Fruit fly (Drosophila melanogaster): ENCODE data around the gene hay.

The hay gene

DNA sequence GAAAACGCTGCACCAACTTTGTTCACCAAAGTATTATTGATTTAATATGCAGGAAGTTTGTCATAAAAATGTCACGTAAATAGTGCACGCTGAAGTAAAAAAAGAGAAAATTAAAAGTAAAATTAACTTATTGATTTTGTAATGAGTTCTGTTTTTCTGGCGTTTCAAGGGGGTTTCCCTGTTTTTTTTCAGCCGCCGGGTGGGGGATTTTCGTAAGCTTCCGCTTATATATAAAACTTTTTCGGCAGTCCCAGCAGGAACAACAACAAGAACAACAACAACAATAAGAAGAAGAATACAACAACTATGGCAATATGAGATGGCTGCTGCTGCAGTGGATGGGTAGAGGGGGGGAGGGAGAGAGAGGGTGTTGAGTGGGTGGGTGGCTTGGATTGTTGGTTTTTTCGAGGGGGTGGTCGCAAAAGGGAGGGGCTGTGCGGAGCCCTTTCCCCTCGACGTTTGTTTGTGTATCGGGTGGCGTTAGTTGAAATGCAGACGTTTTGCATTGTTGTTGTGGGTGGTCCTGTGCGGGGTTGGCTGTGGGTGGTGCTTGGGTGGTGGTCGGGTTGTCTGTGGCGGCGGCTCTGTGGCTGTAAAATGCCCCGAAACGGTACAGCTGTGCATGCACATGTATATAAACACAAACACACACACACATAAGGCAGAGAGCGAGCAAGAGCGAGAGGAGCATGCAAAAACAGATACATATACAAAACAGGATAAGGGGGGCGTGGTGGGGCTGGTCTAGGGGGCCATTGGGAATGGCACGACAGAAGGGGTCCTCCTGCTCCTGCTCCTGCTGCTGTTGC is 38.9 kb downstream of the hay start:
- TF ChIP-seq cyc (GFP tag; optimal IDR thresholded peaks at IDR 0.05), result no peak
- no peak for TF ChIP-seq CG6854 (GFP tag; optimal IDR thresholded peaks at IDR 0.05)
- no peak for TF ChIP-seq fkh (GFP tag; optimal IDR thresholded peaks at IDR 0.05)
- TF ChIP-seq Sox15 (GFP tag; optimal IDR thresholded peaks at IDR 0.05), result no peak
- no peak for TF ChIP-seq CG10631 (GFP tag; optimal IDR thresholded peaks at IDR 0.05)
- no peak for TF ChIP-seq Ets96B (tag; optimal IDR thresholded peaks at IDR 0.05)
- no peak for TF ChIP-seq fd85E (GFP tag; optimal IDR thresholded peaks at IDR 0.05)
- TF ChIP-seq topi (GFP tag; optimal IDR thresholded peaks at IDR 0.05), result no peak
- TF ChIP-seq dac (GFP tag; optimal IDR thresholded peaks at IDR 0.05), result no peak
- TF ChIP-seq Sox14 (GFP tag; optimal IDR thresholded peaks at IDR 0.05), result no peak
- no peak for TF ChIP-seq vri (GFP tag; optimal IDR thresholded peaks at IDR 0.05)
- no peak for TF ChIP-seq CG31627 (GFP tag; optimal IDR thresholded peaks at IDR 0.05)
- TF ChIP-seq fd59A (GFP tag; optimal IDR thresholded peaks at IDR 0.05), result no peak
- TF ChIP-seq esn (GFP tag; optimal IDR thresholded peaks at IDR 0.05), result no peak
- TF ChIP-seq CG11902 (GFP tag; optimal IDR thresholded peaks at IDR 0.05), result no peak
- no peak for TF ChIP-seq net (GFP tag; optimal IDR thresholded peaks at IDR 0.05)

- TF ChIP-seq eg (GFP tag; IDR thresholded peaks at IDR 0.05) (0 out of 3 replicates have a peak, but pooled peaks have one; percentile 15), lz (GFP tag; optimal IDR thresholded peaks at IDR 0.05) (no peak)
Observed at dm6 chr3L:10672540-10672939, 41.7 kb downstream of the hay start.

DNA sequence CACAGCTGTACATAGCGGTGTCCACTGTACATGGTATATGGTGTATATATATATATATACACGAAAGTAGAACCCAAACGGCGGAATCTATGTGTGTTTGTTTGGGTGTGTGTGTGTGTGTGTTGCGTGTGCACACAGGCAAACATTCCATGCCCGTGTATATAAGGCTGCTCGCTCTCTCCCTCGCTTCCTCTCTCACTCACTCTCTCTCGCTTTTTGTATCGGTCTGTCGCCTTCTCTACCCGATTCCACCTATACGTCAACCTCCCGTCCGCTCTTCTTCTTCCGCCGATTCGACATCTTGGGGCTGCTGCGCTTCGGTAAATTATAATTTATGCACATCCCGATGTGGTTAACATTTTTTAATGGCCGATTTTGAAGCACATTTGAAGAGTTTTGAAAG is 43.3 kb downstream of the hay start:
- TF ChIP-seq achi (GFP tag; optimal IDR thresholded peaks at IDR 0.05) (no peak), fkh (GFP tag; optimal IDR thresholded peaks at IDR 0.05) (peak; percentile 20), Hr38 (GFP tag; optimal IDR thresholded peaks at IDR 0.05) (no peak), dac (GFP tag; optimal IDR thresholded peaks at IDR 0.05) (no peak), Met (GFP tag; optimal IDR thresholded peaks at IDR 0.05) (peak; percentile 5), svp (GFP tag) (peak; percentile 64), CG6163 (GFP tag; IDR thresholded peaks at IDR 0.05) (peak; percentile 40; the same call in 1 of the 3 replicates), CG6854 (GFP tag; optimal IDR thresholded peaks at IDR 0.05) (peak; percentile 21), Sox14 (GFP tag; optimal IDR thresholded peaks at IDR 0.05) (no peak), ss (GFP tag; optimal IDR thresholded peaks at IDR 0.05) (peak; percentile 33 to 39), Hr39 (GFP tag; optimal IDR thresholded peaks at IDR 0.05) (no peak), dsx (GFP tag; optimal IDR thresholded peaks at IDR 0.05; ENCODE audit: poor library complexity, severe bottlenecking) (peak; percentile 3)

- TF ChIP-seq Sox102F (GFP tag; optimal IDR thresholded peaks at IDR 0.05), result no peak
- no peak for TF ChIP-seq salr (GFP tag; optimal IDR thresholded peaks at IDR 0.05)
- TF ChIP-seq CG6163 (GFP tag; IDR thresholded peaks at IDR 0.05), result no peak
- no peak for TF ChIP-seq achi (GFP tag; optimal IDR thresholded peaks at IDR 0.05)
- TF ChIP-seq svp (GFP tag), result no peak
- TF ChIP-seq CG6808 (GFP tag; optimal IDR thresholded peaks at IDR 0.05), result no peak
Observed at dm6 chr3L:10674940-10675339, 44.1 kb downstream of the hay start.

DNA sequence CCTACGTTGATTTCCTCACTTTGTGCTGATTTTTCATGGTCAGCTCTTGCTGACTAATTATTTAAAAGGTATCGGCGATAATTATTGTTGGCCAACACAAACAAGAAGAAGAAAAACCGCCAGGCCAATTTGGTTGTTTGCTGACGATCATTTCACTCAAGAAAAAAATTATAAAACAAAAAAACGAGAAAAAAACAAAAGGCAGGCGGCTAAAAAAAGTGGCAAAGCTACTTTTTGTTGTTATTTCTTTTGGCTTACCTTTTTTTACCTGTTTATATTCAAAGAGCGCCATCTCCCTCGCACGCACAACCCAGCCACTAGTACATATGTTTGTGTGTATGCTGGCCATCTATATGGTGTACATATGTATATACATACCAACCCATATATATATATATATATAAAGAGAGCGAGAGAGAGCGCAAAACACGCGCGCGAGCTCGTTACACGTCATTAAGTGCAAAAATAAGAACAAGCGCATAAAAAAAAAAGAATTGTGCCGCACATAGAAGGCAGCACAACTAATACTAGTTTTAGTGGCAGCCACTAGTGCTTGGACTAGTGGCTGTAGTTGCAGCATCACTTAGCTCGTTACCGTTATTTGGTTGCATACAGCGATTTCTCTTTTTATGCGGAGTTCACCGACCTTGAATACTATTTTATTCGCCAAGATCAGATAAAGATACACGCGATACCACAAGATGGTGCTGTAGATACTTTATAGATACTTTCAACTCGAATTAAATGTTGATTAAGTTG is 44.9 kb downstream of the hay start:
- TF ChIP-seq Eip78C (GFP tag) (peak; percentile 76), fd59A (GFP tag; optimal IDR thresholded peaks at IDR 0.05) (peak; percentile 1), fkh (GFP tag; optimal IDR thresholded peaks at IDR 0.05) (peak; percentile 30), CG6163 (GFP tag; IDR thresholded peaks at IDR 0.05) (peak; percentile 87), Eip75B (GFP tag; optimal IDR thresholded peaks at IDR 0.05) (peak; percentile 24), topi (GFP tag; optimal IDR thresholded peaks at IDR 0.05) (peak; percentile 11), Gug (GFP tag; IDR thresholded peaks at IDR 0.05) (no peak), achi (GFP tag; optimal IDR thresholded peaks at IDR 0.05) (peak; percentile 26), Ets96B (tag; optimal IDR thresholded peaks at IDR 0.05) (peak; percentile 53), Lpt (GFP tag; optimal IDR thresholded peaks at IDR 0.05) (peak; percentile 62), CG6792 (GFP tag; optimal IDR thresholded peaks at IDR 0.05) (peak; percentile 17), Hr38 (GFP tag; optimal IDR thresholded peaks at IDR 0.05) (no peak), Sox14 (GFP tag; optimal IDR thresholded peaks at IDR 0.05) (no peak), CG1621 (tag; optimal IDR thresholded peaks at IDR 0.05) (peak; percentile 51), ss (GFP tag; optimal IDR thresholded peaks at IDR 0.05) (peak; percentile 92 to 94), Blimp-1 (GFP tag; optimal IDR thresholded peaks at IDR 0.05) (peak; percentile 26), spab (GFP tag; optimal IDR thresholded peaks at IDR 0.05) (peak; percentile 74), Eip93F (GFP tag; optimal IDR thresholded peaks at IDR 0.05) (peak; percentile 71), cyc (GFP tag; optimal IDR thresholded peaks at IDR 0.05) (no peak), CG8632 (GFP tag; optimal IDR thresholded peaks at IDR 0.05) (peak; percentile 40), CG8119 (GFP tag; IDR thresholded peaks at IDR 0.05) (peak; percentile 88)
